Worm (Caenorhabditis elegans) whole organism, early embryonic: ENCODE data around the gene F14F3.4.

Experiments
- ama-1 ChIP-seq: fragments of 150-350 bp; optimal IDR thresholded peaks from 2 replicates; lab custom pipeline; 2014
- hmbx-1 ChIP-seq: sonication (generic microtip); optimal IDR thresholded peaks from 2 replicates; lab custom pipeline; 2016; ENCODE audit warnings: mild to moderate bottlenecking, missing genetic modification characterization, missing compliant biosample characterization
- pes-1 ChIP-seq: fragments of 200-800 bp; sonication (Bioruptor generic); IDR thresholded peaks from 2 replicates; pipeline ENCODE4 v1.3.6; 2022; ENCODE audit warnings: missing genetic modification reagents, missing genetic modification characterization, missing compliant biosample characterization
- tbx-11 ChIP-seq: fragments of 200-800 bp; sonication (Bioruptor generic); IDR thresholded peaks from 2 replicates; pipeline ENCODE4 v1.3.6; 2022; ENCODE audit warnings: missing genetic modification characterization, missing compliant biosample characterization
- tbx-37 ChIP-seq: fragments of 200-800 bp; sonication (Bioruptor generic); conservative IDR thresholded peaks from 2 replicates; pipeline ENCODE4 v1.3.6; 2022; ENCODE audit warnings: missing genetic modification reagents, missing genetic modification characterization, missing compliant biosample characterization

- TF ChIP-seq ama-1 (lab: Kevin White, UChicago) (no peak), tbx-11 (GFP tag; lab: Robert Waterston, UW) (no peak), pes-1 (GFP tag; lab: Robert Waterston, UW) (no peak), tbx-37 (GFP tag; lab: Robert Waterston, UW) (no peak), hmbx-1 (tag; lab: Kevin White, UChicago) (no peak)
These were observed 45.6 kb upstream of the F14F3.4 start for ce11 chrX:10566775-10567174.
